Fruit fly (Drosophila melanogaster) S2 (cell line): ENCODE data around the gene Sdic3.

ENCODE experiments used
- CG8478 ChIP-seq: fragments of >200 bp; optimal IDR thresholded peaks from 2 replicates; lab custom pipeline; 2018
- CTCF ChIP-seq, 2 experiments: fragments of >200 bp; optimal IDR thresholded peaks; 2 replicates each; lab custom pipeline; 2018

dm6 chrX:20169898-20170297 is 24.1 kb downstream of the Sdic3 start, which contains the start of the genes CG9581 and CG9578:
- TF ChIP-seq CTCF (optimal IDR thresholded peaks at IDR 0.05; lab: Kevin White, UChicago), result no peak
- TF ChIP-seq CG8478 (lab: Kevin White, UChicago), result no peak
